Worm (Caenorhabditis elegans) whole organism, L3 larva: ENCODE measurements around the gene nhr-17.

Experiments
- R02D3.7 ChIP-seq: fragments of 150-350 bp; optimal IDR thresholded peaks from 2 replicates; lab custom pipeline; 2014; ENCODE audit warnings: missing biosample characterization, missing genetic modification characterization
- ama-1 ChIP-seq: fragments of 150-350 bp; optimal IDR thresholded peaks from 2 replicates; lab custom pipeline; 2018
- ceh-82 ChIP-seq: fragments of 150-350 bp; optimal IDR thresholded peaks from 2 replicates; lab custom pipeline; 2014; ENCODE audit warnings: missing biosample characterization, missing genetic modification characterization
- daf-12 ChIP-seq: fragments of 150-350 bp; optimal IDR thresholded peaks from 2 replicates; lab custom pipeline; 2014; ENCODE audit warnings: missing biosample characterization, missing genetic modification reagents, missing genetic modification characterization
- egl-27 ChIP-seq: sonication (generic microtip); optimal IDR thresholded peaks from 4 replicates; lab custom pipeline; 2017; ENCODE audit warnings: missing biosample characterization, missing genetic modification reagents, missing genetic modification characterization
- elt-3 ChIP-seq, 3 experiments: fragments of 150-350 bp in 1 of 3; sonication (generic microtip) in 2 of 3; optimal IDR thresholded peaks; 2 replicates in 2 of 3; 4 replicates in 1 of 3; lab custom pipeline; 2014 to 2017; ENCODE audit warnings: missing biosample characterization in 3 of 3, missing genetic modification characterization in 3 of 3
- fkh-10 ChIP-seq: sonication (generic microtip); optimal IDR thresholded peaks from 2 replicates; lab custom pipeline; 2017; ENCODE audit warnings: missing biosample characterization, missing genetic modification reagents, missing genetic modification characterization
- fos-1 ChIP-seq: fragments of 150-350 bp; optimal IDR thresholded peaks from 2 replicates; lab custom pipeline; 2014; ENCODE audit warnings: missing biosample characterization, missing genetic modification characterization
- lin-15B ChIP-seq: fragments of 150-350 bp; optimal IDR thresholded peaks from 2 replicates; lab custom pipeline; 2014; ENCODE audit warnings: missing biosample characterization, missing genetic modification characterization
- mdl-1 ChIP-seq: fragments of 150-350 bp; optimal IDR thresholded peaks from 2 replicates; lab custom pipeline; 2014; ENCODE audit warnings: missing biosample characterization, missing genetic modification characterization
- nhr-11 ChIP-seq: fragments of 150-350 bp; optimal IDR thresholded peaks from 2 replicates; lab custom pipeline; 2014; ENCODE audit warnings: missing biosample characterization, missing genetic modification characterization
- pha-4 ChIP-seq: fragments of 150-350 bp; optimal IDR thresholded peaks from 2 replicates; lab custom pipeline; 2014; ENCODE audit warnings: missing biosample characterization, missing genetic modification reagents, missing genetic modification characterization
- snpc-4 ChIP-seq: fragments of 150-350 bp; optimal IDR thresholded peaks from 2 replicates; lab custom pipeline; 2014; ENCODE audit warnings: missing biosample characterization, missing genetic modification characterization
- unc-62 ChIP-seq: fragments of 150-350 bp; sonication (generic microtip); optimal IDR thresholded peaks from 4 replicates; lab custom pipeline; 2014; ENCODE audit warnings: missing biosample characterization, missing genetic modification reagents, missing genetic modification characterization

- TF ChIP-seq mdl-1 (tag; lab: Kevin White, UChicago) (no peak), egl-27 (tag; lab: Kevin White, UChicago) (no peak), fos-1 (no peak), ceh-82 (tag; lab: Kevin White, UChicago) (no peak), nhr-11 (tag; lab: Kevin White, UChicago) (no peak), lin-15B (no peak), snpc-4 (no peak), pha-4 (no peak), ama-1 (no peak), daf-12 (tag; lab: Kevin White, UChicago) (no peak), elt-3 (tag; optimal IDR thresholded peaks at IDR 0.05; lab: Kevin White, UChicago) (no peak), fkh-10 (GFP tag; lab: Kevin White, UChicago) (no peak), unc-62 (peak; percentile 96), R02D3.7 (no peak)
Measured at ce11 chrX:12690346-12690745, 22.7 kb upstream of the nhr-17 start.
